Fruit fly (Drosophila melanogaster) whole organism, embryonic: Measurements from ENCODE around the gene TBC1D16.

Source experiments
- Asciz ChIP-seq: fragments of 200-800 bp; sonication (Bioruptor generic); optimal IDR thresholded peaks from 2 replicates; lab custom pipeline; 2017; ENCODE audit warnings: missing biosample characterization, mild to moderate bottlenecking, missing genetic modification characterization, missing genetic modification reagents
- Atf3 ChIP-seq: fragments of 200-800 bp; sonication (Bioruptor generic); optimal IDR thresholded peaks from 3 replicates; lab custom pipeline; 2016; ENCODE audit warnings: missing biosample characterization, missing genetic modification characterization
- CG10321 ChIP-seq: fragments of 200-800 bp; sonication (Bioruptor generic); IDR thresholded peaks from 2 replicates; pipeline ENCODE4 v1.3.6; 2022; ENCODE audit warnings: missing biosample characterization, missing genetic modification characterization
- CG10565 ChIP-seq: fragments of 200-800 bp; sonication (Bioruptor generic); optimal IDR thresholded peaks from 3 replicates; lab custom pipeline; 2016; ENCODE audit warnings: missing biosample characterization, mild to moderate bottlenecking, missing genetic modification characterization
- CG12104 ChIP-seq: fragments of 200-800 bp; sonication (Bioruptor generic); optimal IDR thresholded peaks from 3 replicates; lab custom pipeline; 2016; ENCODE audit warnings: missing biosample characterization, missing genetic modification characterization
- CG1233 ChIP-seq: fragments of 200-800 bp; sonication (Bioruptor generic); optimal IDR thresholded peaks from 4 replicates; lab custom pipeline; 2018; ENCODE audit warnings: missing biosample characterization, mild to moderate bottlenecking, missing genetic modification characterization
- CG13123 ChIP-seq: fragments of 200-800 bp; sonication (Bioruptor generic); optimal IDR thresholded peaks from 2 replicates; lab custom pipeline; 2016; ENCODE audit warnings: missing biosample characterization, missing genetic modification characterization
- CG17186 ChIP-seq: fragments of 200-800 bp; sonication (Bioruptor generic); optimal IDR thresholded peaks from 3 replicates; lab custom pipeline; 2017; ENCODE audit warnings: missing biosample characterization, missing genetic modification reagents, missing genetic modification characterization
- CG17612 ChIP-seq: fragments of 200-800 bp; sonication (Bioruptor generic); IDR thresholded peaks from 2 replicates; pipeline ENCODE4 v1.3.6; 2022; ENCODE audit warnings: missing biosample characterization, missing genetic modification characterization
- CG2199 ChIP-seq: fragments of 200-800 bp; sonication (Bioruptor generic); IDR thresholded peaks from 3 replicates; pipeline ENCODE4 v1.3.6; 2022; ENCODE audit warnings: missing biosample characterization, missing genetic modification characterization
- CG2202 ChIP-seq: fragments of 200-800 bp; sonication (Bioruptor generic); optimal IDR thresholded peaks from 2 replicates; lab custom pipeline; 2018; ENCODE audit warnings: missing biosample characterization, mild to moderate bottlenecking, missing genetic modification characterization
- CG2678 ChIP-seq: fragments of 200-800 bp; sonication (Bioruptor generic); optimal IDR thresholded peaks from 3 replicates; lab custom pipeline; 2019; ENCODE audit warnings: missing biosample characterization, mild to moderate bottlenecking, missing genetic modification characterization, moderate library complexity
- CG34422 ChIP-seq: fragments of 200-800 bp; sonication (Bioruptor generic); IDR thresholded peaks from 3 replicates; pipeline ENCODE4 v1.3.6; 2022; ENCODE audit warnings: missing biosample characterization, missing genetic modification characterization
- CG7786 ChIP-seq: fragments of 200-800 bp; sonication (Bioruptor generic); optimal IDR thresholded peaks from 2 replicates; lab custom pipeline; 2016; ENCODE audit warnings: missing biosample characterization, missing genetic modification characterization
- CG8089 ChIP-seq: fragments of 200-800 bp; sonication (Bioruptor generic); optimal IDR thresholded peaks from 3 replicates; lab custom pipeline; 2016; ENCODE audit warnings: missing biosample characterization, missing genetic modification characterization
- CG8765 ChIP-seq: fragments of 200-800 bp; sonication (Bioruptor generic); IDR thresholded peaks from 2 replicates; pipeline ENCODE4 v1.3.6; 2022; ENCODE audit warnings: missing biosample characterization, missing genetic modification characterization
- D ChIP-seq, 2 experiments: fragments of 200-800 bp in 1 of 2; fragments of >200 bp in 1 of 2; sonication (Bioruptor generic) in 1 of 2; optimal IDR thresholded peaks; 2 replicates in 1 of 2; 3 replicates in 1 of 2; lab custom pipeline; 2017; ENCODE audit warnings: mild to moderate bottlenecking in 1 of 2, missing biosample characterization in 1 of 2, missing genetic modification characterization in 1 of 2, missing genetic modification reagents in 1 of 2
- Dad ChIP-seq: fragments of 200-800 bp; sonication (Bioruptor generic); optimal IDR thresholded peaks from 3 replicates; lab custom pipeline; 2016; ENCODE audit warnings: missing biosample characterization, missing genetic modification characterization
- Doc2 ChIP-seq: fragments of 200-800 bp; sonication (Bioruptor generic); IDR thresholded peaks from 2 replicates; pipeline ENCODE4 v1.3.6; 2022; ENCODE audit warnings: missing biosample characterization, missing genetic modification characterization
- Dref ChIP-seq: fragments of 200-800 bp; sonication (Bioruptor generic); IDR thresholded peaks from 2 replicates; pipeline ENCODE4 v1.3.6; 2022; ENCODE audit warnings: missing biosample characterization, missing genetic modification characterization
- Fer2 ChIP-seq: fragments of 200-800 bp; sonication (Bioruptor generic); optimal IDR thresholded peaks from 2 replicates; lab custom pipeline; 2018; ENCODE audit warnings: missing biosample characterization, mild to moderate bottlenecking, missing genetic modification characterization, moderate library complexity
- Gsc ChIP-seq: fragments of 200-800 bp; sonication (Bioruptor generic); IDR thresholded peaks from 2 replicates; pipeline ENCODE4 v1.3.6; 2022; ENCODE audit warnings: missing biosample characterization, missing genetic modification characterization
- HHEX ChIP-seq: fragments of 200-800 bp; sonication (Bioruptor generic); optimal IDR thresholded peaks from 3 replicates; lab custom pipeline; 2017; ENCODE audit warnings: missing biosample characterization, mild to moderate bottlenecking, missing genetic modification characterization, missing genetic modification reagents
- Hmx ChIP-seq: fragments of 200-800 bp; sonication (Bioruptor generic); optimal IDR thresholded peaks from 2 replicates; lab custom pipeline; 2016; ENCODE audit warnings: missing biosample characterization, missing genetic modification characterization
- Hr39 ChIP-seq: fragments of >200 bp; optimal IDR thresholded peaks from 2 replicates; lab custom pipeline; 2017
- Lpt ChIP-seq: fragments of >200 bp; optimal IDR thresholded peaks from 2 replicates; lab custom pipeline; 2018; ENCODE audit warnings: missing biosample characterization, missing genetic modification characterization
- NC2β ChIP-seq: fragments of 200-800 bp; sonication (Bioruptor generic); optimal IDR thresholded peaks from 2 replicates; lab custom pipeline; 2016; ENCODE audit warnings: missing biosample characterization, missing genetic modification characterization
- Oaz ChIP-seq: fragments of 200-800 bp; sonication (Bioruptor generic); IDR thresholded peaks from 2 replicates; pipeline ENCODE4 v1.3.6; 2022; ENCODE audit warnings: missing biosample characterization, missing genetic modification characterization
- Sox102F ChIP-seq: fragments of 200-800 bp; sonication (Bioruptor generic); optimal IDR thresholded peaks from 2 replicates; lab custom pipeline; 2018; ENCODE audit warnings: missing biosample characterization, mild to moderate bottlenecking, missing genetic modification characterization, moderate library complexity
- abd-A ChIP-seq: fragments of 200-800 bp; sonication (Bioruptor generic); optimal IDR thresholded peaks from 3 replicates; lab custom pipeline; 2019; ENCODE audit warnings: missing biosample characterization, mild to moderate bottlenecking, missing genetic modification characterization, moderate library complexity
- ase ChIP-seq: fragments of 200-800 bp; sonication (Bioruptor generic); IDR thresholded peaks from 3 replicates; pipeline ENCODE4 v1.3.6; 2022; ENCODE audit warnings: missing biosample characterization, missing genetic modification characterization
- bigmax ChIP-seq: fragments of 200-800 bp; sonication (Bioruptor generic); optimal IDR thresholded peaks from 2 replicates; lab custom pipeline; 2018; ENCODE audit warnings: missing biosample characterization, mild to moderate bottlenecking, missing genetic modification characterization
- chm ChIP-seq: fragments of 200-800 bp; sonication (Bioruptor generic); IDR thresholded peaks from 2 replicates; pipeline ENCODE4 v1.3.6; 2022; ENCODE audit warnings: missing biosample characterization, missing genetic modification characterization
- chn ChIP-seq: fragments of 200-800 bp; sonication (Bioruptor generic); optimal IDR thresholded peaks from 2 replicates; lab custom pipeline; 2016; ENCODE audit warnings: missing biosample characterization, missing genetic modification characterization
- croc ChIP-seq: fragments of 200-800 bp; sonication (Bioruptor generic); conservative IDR thresholded peaks from 3 replicates; pipeline ENCODE4 v1.3.6; 2022; ENCODE audit warnings: missing biosample characterization, missing genetic modification characterization
- dm ChIP-seq: fragments of 200-800 bp; sonication (Bioruptor generic); optimal IDR thresholded peaks from 3 replicates; lab custom pipeline; 2016; ENCODE audit warnings: missing biosample characterization, missing genetic modification characterization
- dmrt99B ChIP-seq: fragments of 200-800 bp; sonication (Bioruptor generic); optimal IDR thresholded peaks from 2 replicates; lab custom pipeline; 2018; ENCODE audit warnings: missing biosample characterization, mild to moderate bottlenecking, missing genetic modification characterization, moderate library complexity
- ewg ChIP-seq: fragments of 200-800 bp; sonication (Bioruptor generic); optimal IDR thresholded peaks from 3 replicates; lab custom pipeline; 2017; ENCODE audit warnings: mild to moderate bottlenecking, missing biosample characterization, missing genetic modification reagents, missing genetic modification characterization
- hth ChIP-seq: fragments of >200 bp; optimal IDR thresholded peaks from 2 replicates; lab custom pipeline; 2017; ENCODE audit warnings: inconsistent platforms
- insv ChIP-seq, 2 experiments: fragments of 200-800 bp; sonication (Bioruptor generic); optimal IDR thresholded peaks; 3 replicates each; lab custom pipeline; 2016 to 2018; ENCODE audit warnings: missing biosample characterization in 2 of 2, missing genetic modification characterization in 2 of 2
- lola ChIP-seq, 3 experiments: fragments of >200 bp in 2 of 3; fragments of 200-800 bp in 1 of 3; sonication (Bioruptor generic) in 1 of 3; optimal IDR thresholded peaks; 2 replicates each; lab custom pipeline; 2017 to 2019; ENCODE audit warnings: missing biosample characterization in 3 of 3, missing genetic modification characterization in 3 of 3, mild to moderate bottlenecking in 1 of 3, moderate library complexity in 1 of 3
- mirr ChIP-seq: fragments of 200-800 bp; sonication (Bioruptor generic); optimal IDR thresholded peaks from 3 replicates; lab custom pipeline; 2018; ENCODE audit warnings: missing biosample characterization, mild to moderate bottlenecking, missing genetic modification characterization
- pros ChIP-seq: fragments of 200-800 bp; sonication (Bioruptor generic); optimal IDR thresholded peaks from 3 replicates; lab custom pipeline; 2019; ENCODE audit warnings: missing biosample characterization, mild to moderate bottlenecking, missing genetic modification characterization, moderate library complexity
- ro ChIP-seq: fragments of 200-800 bp; sonication (Bioruptor generic); IDR thresholded peaks from 2 replicates; pipeline ENCODE4 v1.3.6; 2022; ENCODE audit warnings: missing biosample characterization, missing genetic modification characterization
- shn ChIP-seq: fragments of 200-800 bp; sonication (Bioruptor generic); optimal IDR thresholded peaks from 3 replicates; lab custom pipeline; 2016; ENCODE audit warnings: missing biosample characterization, missing genetic modification characterization
- slou ChIP-seq: fragments of 200-800 bp; sonication (Bioruptor generic); optimal IDR thresholded peaks from 3 replicates; lab custom pipeline; 2016; ENCODE audit warnings: missing biosample characterization, missing genetic modification characterization
- stc ChIP-seq: fragments of 200-800 bp; sonication (Bioruptor generic); IDR thresholded peaks from 2 replicates; pipeline ENCODE4 v1.3.6; 2022; ENCODE audit warnings: missing biosample characterization, missing genetic modification characterization
- tna ChIP-seq: fragments of 200-800 bp; sonication (Bioruptor generic); IDR thresholded peaks from 2 replicates; pipeline ENCODE4 v1.3.6; 2022; ENCODE audit warnings: missing biosample characterization, missing genetic modification characterization; ENCODE audit not compliant: partially characterized antibody
- trh ChIP-seq: fragments of 200-800 bp; sonication (Bioruptor generic); optimal IDR thresholded peaks from 2 replicates; lab custom pipeline; 2016; ENCODE audit warnings: missing biosample characterization, missing genetic modification characterization
- tup ChIP-seq: fragments of 200-800 bp; sonication (Bioruptor generic); optimal IDR thresholded peaks from 2 replicates; lab custom pipeline; 2016; ENCODE audit warnings: missing biosample characterization, mild to moderate bottlenecking, missing genetic modification characterization, moderate library complexity
- unc-4 ChIP-seq: fragments of 200-800 bp; sonication (Bioruptor generic); IDR thresholded peaks from 2 replicates; pipeline ENCODE4 v1.3.6; 2022; ENCODE audit warnings: missing biosample characterization, missing genetic modification characterization; ENCODE audit not compliant: partially characterized antibody
- vfl ChIP-seq: fragments of 200-800 bp; sonication (Bioruptor generic); optimal IDR thresholded peaks from 2 replicates; lab custom pipeline; 2016; ENCODE audit warnings: missing biosample characterization, missing genetic modification characterization
- wdn ChIP-seq: fragments of 200-800 bp; sonication (Bioruptor generic); IDR thresholded peaks from 2 replicates; pipeline ENCODE4 v1.3.6; 2022; ENCODE audit warnings: missing biosample characterization, missing genetic modification characterization

TBC1D16 gene

dm6 chr2L:10437317-10437716 is 1.9 kb upstream of the TBC1D16 start, which contains the start of gene STUB1 (continued):
- no peak for TF ChIP-seq chm (GFP tag; lab: Robert Waterston, UW)
- TF ChIP-seq Gsc: no peak
- 0 out of 3 replicates have a peak, but pooled peaks have one; percentile 44 for TF ChIP-seq CG2199 (GFP tag; lab: Robert Waterston, UW)
- no peak for TF ChIP-seq insv (GFP tag; optimal IDR thresholded peaks at IDR 0.05; lab: Kevin White, UChicago)
- TF ChIP-seq CG34422: no peak
- no peak for TF ChIP-seq stc
- TF ChIP-seq CG10321: no peak
- TF ChIP-seq Doc2 (GFP tag; lab: Robert Waterston, UW): no peak
- TF ChIP-seq Dref (GFP tag; lab: Robert Waterston, UW): peak; percentile 94
- TF ChIP-seq Hmx (GFP tag; lab: Kevin White, UChicago): no peak
- TF ChIP-seq Dad (GFP tag; lab: Kevin White, UChicago): peak; percentile 8
- no peak for TF ChIP-seq Lpt
- no peak for TF ChIP-seq CG1233 (GFP tag; lab: Kevin White, UChicago)
- TF ChIP-seq CG17612 (GFP tag; lab: Robert Waterston, UW): no peak
- no peak for TF ChIP-seq wdn (GFP tag; lab: Robert Waterston, UW)
- TF ChIP-seq CG2202: no peak
- no peak for TF ChIP-seq CG2678 (tag; lab: Kevin White, UChicago)
- no peak for TF ChIP-seq CG8765 (GFP tag; lab: Robert Waterston, UW)
- no peak for TF ChIP-seq pros (GFP tag; lab: Kevin White, UChicago)
- TF ChIP-seq Atf3 (GFP tag; lab: Kevin White, UChicago): no peak
- TF ChIP-seq Sox102F (GFP tag; lab: Kevin White, UChicago): no peak
- TF ChIP-seq tna (GFP tag; lab: Robert Waterston, UW): peak; percentile 97
- TF ChIP-seq Fer2 (tag; lab: Kevin White, UChicago): no peak
- no peak for TF ChIP-seq CG13123 (GFP tag; lab: Kevin White, UChicago)
- no peak for TF ChIP-seq bigmax
- TF ChIP-seq NC2β: no peak
- no peak for TF ChIP-seq slou (GFP tag; lab: Kevin White, UChicago)
- TF ChIP-seq unc-4 (GFP tag; lab: Robert Waterston, UW): peak; percentile 96
- no peak for TF ChIP-seq dmrt99B (tag; lab: Kevin White, UChicago)
- no peak for TF ChIP-seq CG7786 (GFP tag; lab: Kevin White, UChicago)
- no peak for TF ChIP-seq lola (GFP tag; optimal IDR thresholded peaks at IDR 0.05; lab: Kevin White, UChicago)
- TF ChIP-seq croc (GFP tag; lab: Robert Waterston, UW): no peak
- TF ChIP-seq chn (GFP tag; lab: Kevin White, UChicago): peak; percentile 15
- no peak for TF ChIP-seq dm (GFP tag; lab: Kevin White, UChicago)
- no peak for TF ChIP-seq ase (GFP tag; lab: Robert Waterston, UW)
- TF ChIP-seq CG8089: no peak
- TF ChIP-seq shn (GFP tag; lab: Kevin White, UChicago): no peak
- TF ChIP-seq mirr (GFP tag; lab: Kevin White, UChicago): no peak
- TF ChIP-seq trh (GFP tag; lab: Kevin White, UChicago): no peak
- TF ChIP-seq HHEX: no peak
- no peak for TF ChIP-seq hth
- no peak for TF ChIP-seq abd-A (tag; lab: Kevin White, UChicago)
- TF ChIP-seq D (optimal IDR thresholded peaks at IDR 0.05; lab: Kevin White, UChicago): no peak
- no peak for TF ChIP-seq D (GFP tag; optimal IDR thresholded peaks at IDR 0.05; lab: Kevin White, UChicago)
- no peak for TF ChIP-seq Oaz (GFP tag; lab: Robert Waterston, UW)
- no peak for TF ChIP-seq CG10565 (GFP tag; lab: Kevin White, UChicago)
- no peak for TF ChIP-seq CG12104 (GFP tag; lab: Kevin White, UChicago)
- no peak for TF ChIP-seq ro
- TF ChIP-seq tup (GFP tag; lab: Kevin White, UChicago): no peak
- TF ChIP-seq ewg (GFP tag; lab: Kevin White, UChicago): peak; percentile 2
- no peak for TF ChIP-seq Asciz (GFP tag; lab: Kevin White, UChicago)
- no peak for TF ChIP-seq Hr39 (lab: Kevin White, UChicago)
- peak; percentile 63 for TF ChIP-seq CG17186
- peak; percentile 25 for TF ChIP-seq vfl (GFP tag; lab: Kevin White, UChicago)
